Worm (Caenorhabditis elegans) whole organism, mixed stage, embryonic: Measurements from ENCODE around the gene B0457.2.

ENCODE experiments used
- ces-1 ChIP-seq: fragments of 150-350 bp; optimal IDR thresholded peaks from 2 replicates; lab custom pipeline; 2014; ENCODE audit warnings: missing biosample characterization, missing genetic modification reagents, missing genetic modification characterization
- elt-3 ChIP-seq: fragments of 150-350 bp; optimal IDR thresholded peaks from 2 replicates; lab custom pipeline; 2014; ENCODE audit warnings: missing biosample characterization, missing genetic modification characterization
- hlh-1 ChIP-seq: fragments of 150-350 bp; optimal IDR thresholded peaks from 2 replicates; lab custom pipeline; 2014; ENCODE audit warnings: missing biosample characterization, missing genetic modification reagents, missing genetic modification characterization
- mep-1 ChIP-seq: fragments of 150-350 bp; optimal IDR thresholded peaks from 2 replicates; lab custom pipeline; 2017; ENCODE audit warnings: missing biosample characterization, missing genetic modification reagents, missing genetic modification characterization, inconsistent platforms
- nhr-237 ChIP-seq: fragments of 150-350 bp; optimal IDR thresholded peaks from 2 replicates; lab custom pipeline; 2014; ENCODE audit warnings: missing biosample characterization, missing genetic modification characterization
- nhr-76 ChIP-seq: sonication (generic microtip); optimal IDR thresholded peaks from 2 replicates; lab custom pipeline; 2017; ENCODE audit warnings: missing biosample characterization, missing genetic modification characterization
- snpc-4 ChIP-seq: fragments of 150-350 bp; optimal IDR thresholded peaks from 2 replicates; lab custom pipeline; 2014; ENCODE audit warnings: missing biosample characterization, missing genetic modification characterization
- unc-62 ChIP-seq: fragments of 150-350 bp; optimal IDR thresholded peaks from 2 replicates; lab custom pipeline; 2014; ENCODE audit warnings: missing biosample characterization, missing genetic modification reagents, missing genetic modification characterization

DNA sequence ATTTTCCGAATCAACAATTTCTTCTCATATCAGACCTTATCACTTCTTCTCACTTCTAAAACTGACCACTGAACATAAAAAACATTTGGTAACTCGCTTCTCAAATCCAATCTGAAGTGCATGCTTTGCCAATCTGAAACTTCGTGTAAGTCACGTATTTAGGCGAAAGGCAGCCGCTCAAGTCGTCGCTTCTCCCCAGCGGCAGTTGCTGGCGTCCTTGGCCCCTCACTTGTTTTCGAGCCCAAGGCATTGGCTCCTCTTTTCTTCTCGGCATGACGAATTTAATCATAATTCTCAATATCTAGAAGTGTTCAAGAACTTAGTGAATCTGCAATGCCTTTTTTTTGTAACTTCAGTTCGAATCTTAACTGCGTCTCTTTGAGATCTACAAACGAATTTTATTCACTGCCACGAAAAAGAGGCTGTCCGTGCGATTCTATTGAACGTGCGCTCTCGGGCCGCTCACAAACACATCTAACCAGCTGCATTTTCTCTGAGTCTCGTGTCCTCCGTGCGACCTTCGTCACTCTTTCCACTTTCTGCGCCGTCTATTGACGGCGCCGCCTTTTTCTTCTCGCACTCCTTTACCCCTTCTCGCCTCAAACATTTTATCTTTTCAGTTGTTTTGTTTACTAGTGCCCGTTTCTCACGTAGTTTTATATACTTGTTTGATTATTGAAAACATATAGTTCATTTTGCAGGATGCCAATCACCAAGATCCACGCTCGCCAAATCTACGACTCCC, 5.2 kb upstream of the B0457.2 start:
- no peak for TF ChIP-seq unc-62 (GFP tag; lab: Kevin White, UChicago)
- no peak for TF ChIP-seq nhr-76 (tag; lab: Kevin White, UChicago)
- TF ChIP-seq hlh-1 (tag; lab: Kevin White, UChicago): no peak
- no peak for TF ChIP-seq snpc-4
- no peak for TF ChIP-seq mep-1
- no peak for TF ChIP-seq nhr-237
- no peak for TF ChIP-seq elt-3 (tag; lab: Kevin White, UChicago)
- no peak for TF ChIP-seq ces-1 (GFP tag; lab: Kevin White, UChicago)
